Worm (Caenorhabditis elegans) whole organism, midembryonic: ENCODE measurements around the gene unc-93.
A peak's percentile ranks its signal among the peaks of the same experiment; 100 is the strongest.

ENCODE experiments used
- T22C8.4 ChIP-seq: fragments of 200-800 bp; sonication (Bioruptor generic); IDR thresholded peaks from 2 replicates; pipeline ENCODE4 v1.3.6; 2022; ENCODE audit warnings: missing genetic modification characterization, missing compliant biosample characterization
- cog-1 ChIP-seq: sonication (generic microtip); optimal IDR thresholded peaks from 2 replicates; lab custom pipeline; 2016; ENCODE audit warnings: missing genetic modification characterization, missing compliant biosample characterization
- flt-1 ChIP-seq: fragments of 200-800 bp; sonication (Bioruptor generic); IDR thresholded peaks from 2 replicates; pipeline ENCODE4 v1.3.6; 2022; ENCODE audit warnings: missing genetic modification characterization, missing compliant biosample characterization
- klf-2 ChIP-seq: fragments of 200-800 bp; sonication (Bioruptor generic); conservative IDR thresholded peaks from 2 replicates; pipeline ENCODE4 v1.3.6; 2022; ENCODE audit warnings: missing genetic modification reagents, missing genetic modification characterization, missing compliant biosample characterization
- med-1 ChIP-seq: sonication (generic microtip); optimal IDR thresholded peaks from 2 replicates; lab custom pipeline; 2017; ENCODE audit warnings: missing genetic modification characterization, mild to moderate bottlenecking, missing compliant biosample characterization, antibody characterized with exemption, missing genetic modification reagents; ENCODE audit not compliant: insufficient read depth
- ref-1 ChIP-seq: fragments of 200-800 bp; sonication (Bioruptor generic); conservative IDR thresholded peaks from 2 replicates; pipeline ENCODE4 v1.3.6; 2022; ENCODE audit warnings: missing genetic modification reagents, missing genetic modification characterization, missing compliant biosample characterization
- tab-1 ChIP-seq: fragments of 200-800 bp; sonication (Bioruptor generic); IDR thresholded peaks from 2 replicates; pipeline ENCODE4 v1.3.6; 2022; ENCODE audit warnings: missing genetic modification characterization, missing compliant biosample characterization
- ztf-23 ChIP-seq: fragments of 200-800 bp; sonication (Bioruptor generic); IDR thresholded peaks from 2 replicates; pipeline ENCODE4 v1.3.6; 2022; ENCODE audit warnings: missing genetic modification reagents, missing genetic modification characterization, missing compliant biosample characterization
- ztf-29 ChIP-seq: fragments of 200-800 bp; sonication (Bioruptor generic); IDR thresholded peaks from 2 replicates; pipeline ENCODE4 v1.3.6; 2022; ENCODE audit warnings: missing genetic modification reagents, missing genetic modification characterization, missing compliant biosample characterization

Gene unc-93

DNA sequence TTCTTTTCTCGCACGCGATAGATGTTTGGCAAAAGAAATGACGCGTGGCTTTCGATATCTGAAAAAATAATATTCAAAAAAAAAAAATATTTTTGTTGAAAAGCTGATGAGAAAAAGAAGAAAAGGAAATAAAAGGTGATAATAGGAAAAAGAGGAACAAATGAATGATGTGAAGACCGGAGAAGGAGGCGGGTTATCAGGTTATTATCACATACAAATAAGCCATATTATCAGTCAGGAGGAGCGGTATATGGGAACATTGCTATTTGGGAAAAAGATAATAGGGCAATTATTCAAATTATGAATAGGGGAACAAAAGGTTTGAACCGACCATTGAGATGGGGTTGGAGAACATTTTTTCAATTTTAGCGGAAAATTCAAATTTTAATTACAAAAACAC, 30.0 kb downstream of the unc-93 start:
- TF ChIP-seq cog-1 (no peak), tab-1 (GFP tag; lab: Robert Waterston, UW) (no peak), med-1 (GFP tag; lab: Kevin White, UChicago) (no peak), ztf-29 (no peak), ref-1 (GFP tag; lab: Robert Waterston, UW) (no peak), klf-2 (GFP tag; lab: Robert Waterston, UW) (no peak), flt-1 (no peak), ztf-23 (GFP tag; lab: Robert Waterston, UW) (no peak), T22C8.4 (GFP tag; lab: Robert Waterston, UW) (no peak)

DNA sequence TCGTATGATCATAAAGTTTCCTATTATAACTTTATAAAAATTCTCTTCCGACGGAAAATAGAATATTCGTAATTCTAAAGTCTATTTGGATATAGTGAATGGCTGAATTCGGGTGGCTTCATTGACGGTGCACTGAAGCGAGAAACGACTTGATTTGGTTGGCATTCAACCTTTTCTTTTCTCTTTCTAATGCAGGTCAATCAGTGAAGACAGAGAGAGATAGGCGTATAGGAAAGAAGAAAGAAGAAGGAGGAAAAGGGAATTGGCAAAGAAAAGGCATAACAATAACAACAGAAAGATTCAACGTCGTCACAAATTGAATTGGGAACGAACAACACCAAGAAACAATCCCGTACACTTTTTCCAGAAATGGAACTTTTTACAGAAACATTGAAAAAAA, 31.3 kb downstream of the unc-93 start:
- no peak for TF ChIP-seq tab-1 (GFP tag; lab: Robert Waterston, UW)
- TF ChIP-seq T22C8.4 (GFP tag; lab: Robert Waterston, UW) = no peak
- no peak for TF ChIP-seq med-1 (GFP tag; lab: Kevin White, UChicago)
- no peak for TF ChIP-seq ref-1 (GFP tag; lab: Robert Waterston, UW)
- TF ChIP-seq klf-2 (GFP tag; lab: Robert Waterston, UW) = no peak
- TF ChIP-seq ztf-29 = no peak
- no peak for TF ChIP-seq ztf-23 (GFP tag; lab: Robert Waterston, UW)
- no peak for TF ChIP-seq flt-1
- TF ChIP-seq cog-1 = no peak

DNA sequence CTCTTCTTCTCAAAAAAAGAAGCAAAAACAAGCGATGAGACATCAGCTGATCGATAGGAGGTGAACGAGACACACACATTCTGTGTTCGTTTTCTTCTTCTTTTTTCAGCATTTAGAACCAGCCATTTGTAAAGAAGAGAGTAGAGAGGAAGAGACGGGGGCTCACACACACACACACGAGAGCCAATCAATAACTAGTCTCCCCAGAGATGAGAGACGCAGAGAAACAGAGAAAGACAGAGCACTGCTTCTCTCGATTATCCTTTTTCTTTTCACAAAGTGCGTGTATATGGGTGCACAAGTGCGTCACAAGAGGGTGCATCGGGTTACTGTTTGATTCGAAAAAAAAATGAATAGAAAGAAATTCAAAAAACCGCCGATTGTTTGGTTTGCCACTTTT, 33.2 kb downstream of the unc-93 start:
- TF ChIP-seq T22C8.4 (GFP tag; lab: Robert Waterston, UW) (peak; percentile 96), ztf-23 (GFP tag; lab: Robert Waterston, UW) (no peak), flt-1 (no peak), med-1 (GFP tag; lab: Kevin White, UChicago) (no peak), ref-1 (GFP tag; lab: Robert Waterston, UW) (no peak)

DNA sequence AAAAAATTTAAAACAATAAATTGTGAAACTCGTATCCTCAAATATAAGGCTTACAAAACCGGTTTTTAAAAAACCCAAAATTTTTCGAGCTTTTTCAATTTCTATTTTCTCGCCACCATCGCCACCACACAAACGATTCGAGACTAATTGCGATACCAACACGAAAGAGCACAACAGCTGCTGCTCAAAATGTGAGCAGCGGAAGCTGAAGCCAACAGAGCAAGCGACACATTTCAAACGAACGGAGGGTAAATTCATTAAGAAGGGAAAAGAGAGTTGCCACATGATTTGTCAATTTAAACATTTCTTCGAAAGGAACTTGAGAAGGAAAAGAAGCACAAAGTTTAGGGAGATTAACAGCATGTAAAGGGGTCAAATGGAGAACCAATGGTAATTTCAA, 34.9 kb downstream of the unc-93 start:
- no peak for TF ChIP-seq flt-1
- TF ChIP-seq ztf-29 = no peak
- TF ChIP-seq ref-1 (GFP tag; lab: Robert Waterston, UW) = no peak
- TF ChIP-seq med-1 (GFP tag; lab: Kevin White, UChicago) = no peak
- no peak for TF ChIP-seq ztf-23 (GFP tag; lab: Robert Waterston, UW)
- no peak for TF ChIP-seq T22C8.4 (GFP tag; lab: Robert Waterston, UW)
- TF ChIP-seq tab-1 (GFP tag; lab: Robert Waterston, UW) = no peak
- TF ChIP-seq cog-1 = no peak
- no peak for TF ChIP-seq klf-2 (GFP tag; lab: Robert Waterston, UW)

DNA sequence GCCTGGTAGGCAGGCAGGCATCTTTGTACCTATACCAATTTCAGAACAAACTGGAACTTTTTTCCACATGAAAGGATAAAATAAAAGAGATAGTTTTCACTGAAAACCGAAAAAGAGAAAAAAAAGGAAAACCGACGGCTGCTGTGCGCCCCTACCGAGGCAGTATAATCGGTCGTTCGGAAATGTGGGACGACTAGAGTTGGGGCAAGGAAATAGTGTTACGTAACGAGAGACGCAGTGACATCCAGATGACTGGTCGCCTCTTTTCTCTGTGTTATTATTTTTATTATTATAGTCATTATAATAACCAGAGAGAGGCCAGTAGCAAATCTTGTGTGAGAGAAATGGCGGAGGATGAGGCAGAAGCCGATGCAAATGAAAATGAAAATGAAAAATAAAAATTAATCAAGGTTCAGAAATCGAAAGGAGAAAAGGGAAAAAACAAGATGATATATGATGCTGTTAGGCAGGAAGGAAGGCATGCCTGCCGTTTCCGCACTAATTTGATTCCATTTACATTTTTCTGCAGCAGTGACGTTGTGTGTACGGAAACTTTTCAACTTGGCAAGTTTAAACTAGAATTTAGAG, 37.3 kb downstream of the unc-93 start:
- TF ChIP-seq klf-2 (GFP tag; lab: Robert Waterston, UW) = no peak
- no peak for TF ChIP-seq ztf-23 (GFP tag; lab: Robert Waterston, UW)
- TF ChIP-seq med-1 (GFP tag; lab: Kevin White, UChicago) = no peak
- TF ChIP-seq ref-1 (GFP tag; lab: Robert Waterston, UW) = no peak
- no peak for TF ChIP-seq cog-1
- no peak for TF ChIP-seq T22C8.4 (GFP tag; lab: Robert Waterston, UW)
- no peak for TF ChIP-seq flt-1
- TF ChIP-seq ztf-29 = no peak
- TF ChIP-seq tab-1 (GFP tag; lab: Robert Waterston, UW) = no peak

DNA sequence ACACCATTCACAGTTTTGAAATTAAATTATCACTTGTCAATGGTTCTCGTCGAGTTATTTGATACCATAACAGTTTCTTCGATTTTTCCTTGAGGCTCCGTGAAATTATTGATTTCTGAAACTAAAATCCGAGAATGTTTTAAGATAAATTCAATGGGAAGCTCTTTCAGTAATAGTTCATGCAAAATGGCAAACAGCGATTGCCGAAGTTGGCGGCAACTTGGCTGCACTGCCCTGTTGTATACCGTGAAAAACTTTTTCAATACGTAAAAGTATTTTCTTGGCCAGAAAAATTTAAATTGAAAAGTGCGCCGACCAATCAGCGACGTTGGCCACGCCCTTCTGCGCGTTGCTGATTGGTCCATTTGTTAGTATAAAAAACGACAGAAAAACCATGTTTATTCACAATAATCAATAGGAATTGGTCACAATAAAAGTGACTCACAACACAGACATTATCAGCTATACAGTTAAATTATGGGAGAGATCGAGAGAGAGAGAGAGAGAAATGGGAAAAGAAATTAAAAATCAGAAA, 38.8 kb downstream of the unc-93 start:
- TF ChIP-seq ztf-23 (GFP tag; lab: Robert Waterston, UW) (no peak), ref-1 (GFP tag; lab: Robert Waterston, UW) (no peak), ztf-29 (no peak), flt-1 (no peak), tab-1 (GFP tag; lab: Robert Waterston, UW) (no peak), T22C8.4 (GFP tag; lab: Robert Waterston, UW) (no peak), klf-2 (GFP tag; lab: Robert Waterston, UW) (no peak), med-1 (GFP tag; lab: Kevin White, UChicago) (no peak), cog-1 (no peak)

DNA sequence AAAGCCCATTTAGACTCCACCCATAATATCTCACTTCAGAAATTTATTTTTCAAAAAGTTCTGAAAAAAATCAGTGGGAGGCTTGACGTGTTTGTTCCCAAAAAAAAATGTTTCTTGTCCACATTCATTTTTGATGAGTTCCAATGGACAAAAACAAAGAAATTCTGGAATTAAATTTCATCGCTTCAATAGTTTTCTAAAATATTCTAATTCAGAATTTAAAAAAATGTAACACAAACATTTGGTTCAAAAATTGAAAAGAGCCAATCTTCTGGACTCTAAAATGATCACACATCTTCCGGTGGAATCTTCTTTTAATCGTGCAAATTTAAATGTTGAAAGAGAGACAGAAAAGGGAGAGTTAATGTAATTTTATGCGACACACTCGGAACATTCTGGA, 48.3 kb downstream of the unc-93 start:
- TF ChIP-seq flt-1 (no peak), ztf-23 (GFP tag; lab: Robert Waterston, UW) (no peak), klf-2 (GFP tag; lab: Robert Waterston, UW) (no peak)

DNA sequence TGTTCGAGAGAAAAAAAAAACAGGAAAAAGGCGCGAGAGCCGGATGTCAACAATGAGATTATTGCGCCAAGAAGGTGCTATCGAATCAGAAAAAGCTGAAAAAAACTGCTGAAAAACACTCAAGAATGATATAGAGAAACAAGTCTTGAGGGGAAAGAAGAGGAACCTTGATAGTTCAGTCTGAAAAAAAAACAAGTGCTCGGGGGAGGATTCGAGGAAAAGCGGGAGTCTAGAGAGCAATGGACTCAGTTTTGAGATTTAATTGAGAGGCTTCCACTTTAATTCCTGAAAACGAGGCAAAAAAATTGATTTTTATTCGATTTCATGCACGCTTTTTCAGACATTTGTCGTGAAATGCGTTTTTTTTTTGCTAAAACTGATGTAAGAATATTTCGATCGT, 50.4 kb downstream of the unc-93 start, which contains the start of gene npr-15:
npr-15 (minus strand) TSS at position 101 of the 400 bp plus-strand sequence.
- TF ChIP-seq med-1 (GFP tag; lab: Kevin White, UChicago) (no peak), T22C8.4 (GFP tag; lab: Robert Waterston, UW) (no peak), ztf-29 (no peak), ztf-23 (GFP tag; lab: Robert Waterston, UW) (no peak), ref-1 (GFP tag; lab: Robert Waterston, UW) (no peak), tab-1 (GFP tag; lab: Robert Waterston, UW) (no peak), flt-1 (no peak), cog-1 (no peak), klf-2 (GFP tag; lab: Robert Waterston, UW) (no peak)

DNA sequence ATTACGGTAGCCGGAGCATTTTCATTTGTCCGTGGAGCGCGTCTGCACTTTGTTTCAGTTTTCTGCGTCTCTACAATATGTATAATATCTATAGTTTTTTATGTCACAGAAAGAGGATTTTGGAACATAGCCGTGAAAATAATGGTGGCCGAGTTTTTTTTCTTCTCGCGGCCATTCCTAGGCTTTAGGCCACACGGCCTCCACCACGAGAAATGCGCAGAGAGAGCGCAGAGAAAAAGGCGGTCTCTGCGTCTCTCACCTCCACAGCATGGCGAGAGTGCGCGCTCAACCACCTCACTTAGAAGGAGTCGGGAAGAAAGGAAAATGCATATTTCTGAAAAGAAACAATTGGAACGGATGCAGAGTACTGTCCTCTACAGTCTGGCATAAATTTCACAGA, 51.2 kb downstream of the unc-93 start:
- TF ChIP-seq ref-1 (GFP tag; lab: Robert Waterston, UW) (0 out of 2 replicates have a peak, but pooled peaks have one; percentile 15), klf-2 (GFP tag; lab: Robert Waterston, UW) (peak; percentile 54; the same call in 1 of the 2 replicates), ztf-23 (GFP tag; lab: Robert Waterston, UW) (peak; percentile 81)

DNA sequence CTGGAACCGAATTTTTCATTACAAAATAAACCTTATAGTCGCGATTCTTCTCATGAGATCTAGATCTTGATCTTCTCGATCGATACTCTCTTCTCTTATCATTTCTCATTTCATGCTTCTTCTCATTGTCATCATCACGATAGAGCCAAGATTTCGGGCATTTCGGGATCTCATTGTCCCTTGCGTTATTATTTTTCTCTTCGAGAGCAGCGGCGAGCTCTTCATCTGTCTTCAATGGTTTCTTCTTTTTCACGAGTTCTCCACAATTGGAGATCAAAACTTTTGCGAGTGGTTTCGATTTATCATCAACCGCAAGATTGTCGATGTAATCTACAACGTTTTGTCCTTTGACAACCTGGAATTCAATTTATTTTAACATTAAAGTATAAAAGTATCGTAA, 54.2 kb downstream of the unc-93 start:
- TF ChIP-seq ztf-29 = no peak
- no peak for TF ChIP-seq flt-1
- TF ChIP-seq tab-1 (GFP tag; lab: Robert Waterston, UW) = no peak
- no peak for TF ChIP-seq T22C8.4 (GFP tag; lab: Robert Waterston, UW)
- TF ChIP-seq med-1 (GFP tag; lab: Kevin White, UChicago) = no peak
- no peak for TF ChIP-seq ztf-23 (GFP tag; lab: Robert Waterston, UW)
- no peak for TF ChIP-seq ref-1 (GFP tag; lab: Robert Waterston, UW)
- TF ChIP-seq cog-1 = no peak
- TF ChIP-seq klf-2 (GFP tag; lab: Robert Waterston, UW) = no peak
